Worm (Caenorhabditis elegans): Measurements from ENCODE around the gene F26F12.5.

DNA sequence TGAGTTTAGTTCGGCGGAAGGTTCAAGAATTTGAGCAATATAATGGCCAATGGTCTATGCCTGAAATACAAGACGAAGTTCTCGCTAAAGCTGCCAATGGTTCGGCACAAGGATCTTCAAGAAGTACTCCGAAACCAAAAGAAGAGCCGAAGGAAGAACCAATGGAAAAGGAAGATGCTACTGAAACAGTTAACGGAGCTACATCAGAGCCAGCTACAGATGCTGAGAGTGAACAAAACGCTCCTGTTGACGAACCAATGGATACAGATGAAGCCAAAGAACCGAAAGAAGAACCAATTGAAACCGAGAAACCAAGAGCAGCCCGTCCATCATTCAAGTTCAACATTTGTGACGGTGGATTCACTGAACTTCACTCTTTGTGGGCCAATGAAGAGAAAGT is 33.7 kb downstream of the F26F12.5 start:
- TF ChIP-seq pha-4 (GFP tag; IDR thresholded peaks at IDR 0.05) (no peak), pha-4 (tag; optimal IDR thresholded peaks at IDR 0.05) (no peak), mdl-1 (tag; optimal IDR thresholded peaks at IDR 0.05) (no peak), zip-2 (tag; optimal IDR thresholded peaks at IDR 0.05) (no peak)
